Worm (Caenorhabditis elegans): ENCODE data around the gene pink-1.

- TF ChIP-seq nfya-1 (tag; optimal IDR thresholded peaks at IDR 0.05; ENCODE audit: borderline replicate concordance, insufficient read depth) (no peak), let-526 (GFP tag; IDR thresholded peaks at IDR 0.05) (no peak), tbx-9 (tag; optimal IDR thresholded peaks at IDR 0.05; ENCODE audit: borderline replicate concordance) (no peak), F52B5.7 (tag; optimal IDR thresholded peaks at IDR 0.05) (no peak), pbrm-1 (GFP tag; IDR thresholded peaks at IDR 0.05) (no peak), dpff-1 (tag; optimal IDR thresholded peaks at IDR 0.05) (no peak), ccch-3 (GFP tag; optimal IDR thresholded peaks at IDR 0.05) (no peak)
These were observed 29.8 kb downstream of the pink-1 start, which contains the start of gene F09E5.16 for ce11 chrII:5365645-5366044.
